Worm (Caenorhabditis elegans) whole organism, early embryonic: ENCODE data around the gene B0273.1.

Experiments used
- B0310.2 ChIP-seq: sonication (generic microtip); optimal IDR thresholded peaks from 2 replicates; lab custom pipeline; 2016; ENCODE audit warnings: mild to moderate bottlenecking, missing genetic modification characterization, missing compliant biosample characterization
- F13C5.2 ChIP-seq: sonication (generic microtip); optimal IDR thresholded peaks from 2 replicates; lab custom pipeline; 2017; ENCODE audit warnings: mild to moderate bottlenecking, missing genetic modification characterization, inconsistent platforms, missing compliant biosample characterization
- aly-1 ChIP-seq: sonication (generic microtip); optimal IDR thresholded peaks from 2 replicates; lab custom pipeline; 2016; ENCODE audit warnings: missing genetic modification characterization, missing compliant biosample characterization
- ama-1 ChIP-seq: fragments of 150-350 bp; optimal IDR thresholded peaks from 2 replicates; lab custom pipeline; 2014
- ceh-36 ChIP-seq: sonication (generic microtip); optimal IDR thresholded peaks from 2 replicates; lab custom pipeline; 2016; ENCODE audit warnings: missing genetic modification characterization, inconsistent platforms, missing compliant biosample characterization
- ets-7 ChIP-seq: sonication (generic microtip); optimal IDR thresholded peaks from 2 replicates; lab custom pipeline; 2016; ENCODE audit warnings: missing genotype, missing genetic modification characterization, missing compliant biosample characterization
- flt-1 ChIP-seq: fragments of 200-800 bp; sonication (Bioruptor generic); IDR thresholded peaks from 2 replicates; pipeline ENCODE4 v1.3.6; 2022; ENCODE audit warnings: missing genetic modification characterization, missing compliant biosample characterization
- hmbx-1 ChIP-seq: sonication (generic microtip); optimal IDR thresholded peaks from 2 replicates; lab custom pipeline; 2016; ENCODE audit warnings: mild to moderate bottlenecking, missing genetic modification characterization, missing compliant biosample characterization
- hmg-4 ChIP-seq: fragments of 200-800 bp; sonication (Bioruptor generic); optimal IDR thresholded peaks from 2 replicates; lab custom pipeline; 2018; ENCODE audit warnings: mild to moderate bottlenecking, missing genetic modification characterization, missing compliant biosample characterization
- scrt-1 ChIP-seq: fragments of 200-800 bp; sonication (Bioruptor generic); IDR thresholded peaks from 2 replicates; pipeline ENCODE4 v1.3.6; 2022; ENCODE audit warnings: missing genetic modification characterization, missing compliant biosample characterization
- tbx-11 ChIP-seq: fragments of 200-800 bp; sonication (Bioruptor generic); IDR thresholded peaks from 2 replicates; pipeline ENCODE4 v1.3.6; 2022; ENCODE audit warnings: missing genetic modification characterization, missing compliant biosample characterization
- tra-4 ChIP-seq: sonication (generic microtip); optimal IDR thresholded peaks from 2 replicates; lab custom pipeline; 2017; ENCODE audit warnings: missing genetic modification characterization, missing compliant biosample characterization

DNA sequence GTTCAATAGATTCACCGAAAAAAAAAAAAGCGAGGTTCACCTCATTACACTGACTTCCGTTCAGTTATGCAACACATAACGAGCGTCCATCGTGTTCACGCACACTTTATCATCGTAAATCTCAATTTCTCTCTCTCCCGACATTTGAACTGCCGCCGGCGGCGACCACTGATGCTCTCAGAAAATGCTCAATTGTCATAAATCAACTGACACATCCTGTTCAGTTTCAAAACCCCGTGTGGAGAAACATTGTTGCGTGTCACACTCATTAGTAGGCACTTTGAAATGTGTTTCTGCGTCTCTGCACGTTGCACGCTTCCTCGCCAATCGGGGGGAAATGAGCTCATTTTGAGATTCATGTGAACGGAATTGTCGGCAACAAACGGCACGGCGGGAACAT, 42.0 kb downstream of the B0273.1 start:
- TF ChIP-seq F13C5.2 (no peak), hmg-4 (no peak), aly-1 (no peak), ets-7 (tag; lab: Kevin White, UChicago) (no peak), hmbx-1 (tag; lab: Kevin White, UChicago) (no peak), tbx-11 (no peak), ama-1 (no peak), B0310.2 (tag; lab: Kevin White, UChicago) (no peak), ceh-36 (tag; lab: Kevin White, UChicago) (no peak), flt-1 (no peak), tra-4 (no peak), scrt-1 (GFP tag; lab: Robert Waterston, UW) (no peak)
